Fruit fly (Drosophila melanogaster) whole organism, pupa: Measurements from ENCODE around the gene Kr-h1.

ENCODE experiments used
- CG10348 ChIP-seq: fragments of 200-800 bp; sonication (Bioruptor generic); IDR thresholded peaks from 2 replicates; pipeline ENCODE4 v1.3.6; 2022; ENCODE audit warnings: missing biosample characterization, missing genetic modification characterization
- CG12605 ChIP-seq: fragments of 200-800 bp; sonication (Bioruptor generic); IDR thresholded peaks from 2 replicates; pipeline ENCODE4 v1.3.6; 2022; ENCODE audit warnings: missing biosample characterization, missing genetic modification characterization
- CG13204 ChIP-seq: fragments of 200-800 bp; sonication (Bioruptor generic); optimal IDR thresholded peaks from 2 replicates; lab custom pipeline; 2018; ENCODE audit warnings: missing biosample characterization, mild to moderate bottlenecking, missing genetic modification characterization, moderate library complexity
- CG14655 ChIP-seq: fragments of 200-800 bp; sonication (Bioruptor generic); optimal IDR thresholded peaks from 3 replicates; lab custom pipeline; 2017; ENCODE audit warnings: mild to moderate bottlenecking, missing biosample characterization, missing genetic modification reagents, missing genetic modification characterization
- CG15710 ChIP-seq: fragments of 200-800 bp; sonication (Bioruptor generic); optimal IDR thresholded peaks from 2 replicates; lab custom pipeline; 2018; ENCODE audit warnings: missing biosample characterization, mild to moderate bottlenecking, missing genetic modification characterization, moderate library complexity
- CG17806 ChIP-seq: fragments of 200-800 bp; sonication (Bioruptor generic); optimal IDR thresholded peaks from 2 replicates; lab custom pipeline; 2018; ENCODE audit warnings: missing biosample characterization, mild to moderate bottlenecking, missing genetic modification characterization, moderate library complexity
- CG32121 ChIP-seq: fragments of 200-800 bp; sonication (Bioruptor generic); IDR thresholded peaks from 2 replicates; pipeline ENCODE4 v1.3.6; 2022; ENCODE audit warnings: missing biosample characterization, missing genetic modification characterization
- CG34367 ChIP-seq: fragments of 200-800 bp; sonication (Bioruptor generic); optimal IDR thresholded peaks from 2 replicates; lab custom pipeline; 2018; ENCODE audit warnings: missing biosample characterization, mild to moderate bottlenecking, missing genetic modification characterization
- CG4496 ChIP-seq: fragments of 200-800 bp; sonication (Bioruptor generic); IDR thresholded peaks from 3 replicates; pipeline ENCODE4 v1.3.6; 2022; ENCODE audit warnings: missing biosample characterization, missing genetic modification characterization
- CG8159 ChIP-seq: fragments of 200-800 bp; sonication (Bioruptor generic); optimal IDR thresholded peaks from 3 replicates; lab custom pipeline; 2018; ENCODE audit warnings: missing biosample characterization, mild to moderate bottlenecking, missing genetic modification characterization, moderate library complexity
- CG8301 ChIP-seq: fragments of 200-800 bp; sonication (Bioruptor generic); optimal IDR thresholded peaks from 2 replicates; lab custom pipeline; 2018; ENCODE audit warnings: missing biosample characterization, mild to moderate bottlenecking, missing genetic modification characterization
- CG9948 ChIP-seq: fragments of 200-800 bp; sonication (Bioruptor generic); optimal IDR thresholded peaks from 2 replicates; lab custom pipeline; 2018; ENCODE audit warnings: missing biosample characterization, mild to moderate bottlenecking, missing genetic modification characterization, moderate library complexity
- D1 ChIP-seq: fragments of 200-800 bp; sonication (Bioruptor generic); optimal IDR thresholded peaks from 2 replicates; lab custom pipeline; 2018; ENCODE audit warnings: missing biosample characterization, mild to moderate bottlenecking, missing genetic modification characterization, moderate library complexity
- EcR ChIP-seq: fragments of 200-800 bp; sonication (Bioruptor generic); optimal IDR thresholded peaks from 3 replicates; lab custom pipeline; 2019; ENCODE audit warnings: missing biosample characterization, missing genetic modification characterization, mild to moderate bottlenecking, moderate library complexity, missing genetic modification reagents
- Ets98B ChIP-seq: fragments of 200-800 bp; sonication (Bioruptor generic); IDR thresholded peaks from 2 replicates; pipeline ENCODE4 v1.3.6; 2022; ENCODE audit warnings: missing biosample characterization, missing genetic modification characterization
- Pif1A ChIP-seq: fragments of 200-800 bp; sonication (Bioruptor generic); optimal IDR thresholded peaks from 3 replicates; lab custom pipeline; 2016; ENCODE audit warnings: missing biosample characterization, missing genetic modification characterization
- Pif1B ChIP-seq: fragments of 200-800 bp; sonication (Bioruptor generic); optimal IDR thresholded peaks from 3 replicates; lab custom pipeline; 2016; ENCODE audit warnings: missing biosample characterization, missing genetic modification characterization
- Snoo ChIP-seq: fragments of 200-800 bp; sonication (Bioruptor generic); optimal IDR thresholded peaks from 3 replicates; lab custom pipeline; 2017; ENCODE audit warnings: missing biosample characterization, mild to moderate bottlenecking, missing genetic modification characterization, inconsistent platforms
- fd96Ca ChIP-seq: fragments of 200-800 bp; sonication (Bioruptor generic); IDR thresholded peaks from 3 replicates; pipeline ENCODE4 v1.3.6; 2022; ENCODE audit warnings: missing biosample characterization, missing genetic modification characterization
- gl ChIP-seq: fragments of 200-800 bp; sonication (Bioruptor generic); optimal IDR thresholded peaks from 2 replicates; lab custom pipeline; 2018; ENCODE audit warnings: missing biosample characterization, mild to moderate bottlenecking, missing genetic modification characterization
- rn ChIP-seq: fragments of 200-800 bp; sonication (Bioruptor generic); IDR thresholded peaks from 2 replicates; pipeline ENCODE4 v1.3.6; 2022; ENCODE audit warnings: missing biosample characterization, missing genetic modification characterization

Kr-h1 gene

dm6 chr2L:6068544-6069251, 13.7 kb upstream of the Kr-h1 start, which contains the start of the genes CG9150 and Pfdn1:
TSS of gene CG9150 (minus strand) at chr2L:6068594.
TSS of gene Pfdn1 (plus strand) at chr2L:6069079.
- TF ChIP-seq Ets98B (GFP tag; lab: Robert Waterston, UW) (peak; percentile 18; the same call in 1 of the 2 replicates), CG8301 (tag; lab: Kevin White, UChicago) (no peak), CG13204 (GFP tag; lab: Kevin White, UChicago) (no peak), CG4496 (GFP tag; lab: Robert Waterston, UW) (0 out of 3 replicates have a peak, but pooled peaks have one; percentile 19)

- no peak for TF ChIP-seq CG13204 (GFP tag; lab: Kevin White, UChicago)
- peak; percentile 58; the same call in 1 of the 2 replicates for TF ChIP-seq Ets98B (GFP tag; lab: Robert Waterston, UW)
- 0 out of 2 replicates have a peak, but pooled peaks have one; percentile 34 for TF ChIP-seq CG32121
- no peak for TF ChIP-seq D1 (tag; lab: Kevin White, UChicago)
- peak; percentile 36; the same call in 1 of the 2 replicates for TF ChIP-seq rn (GFP tag; lab: Robert Waterston, UW)
- TF ChIP-seq CG9948 = peak; percentile 22
- TF ChIP-seq Snoo (tag; lab: Kevin White, UChicago) = peak; percentile 49
- no peak for TF ChIP-seq CG14655 (GFP tag; lab: Kevin White, UChicago)
- TF ChIP-seq CG17806 (tag; lab: Kevin White, UChicago) = peak; percentile 33
- peak; percentile 50 for TF ChIP-seq CG8301 (tag; lab: Kevin White, UChicago)
- no peak for TF ChIP-seq EcR (GFP tag; lab: Kevin White, UChicago)
- no peak for TF ChIP-seq CG8159 (tag; lab: Kevin White, UChicago)
- TF ChIP-seq gl (tag; lab: Kevin White, UChicago) = no peak
- peak; percentile 56; the same call in 1 of the 3 replicates for TF ChIP-seq fd96Ca (GFP tag; lab: Robert Waterston, UW)
- peak; percentile 50 for TF ChIP-seq CG15710
- no peak for TF ChIP-seq CG10348
- peak; percentile 18 for TF ChIP-seq CG34367 (tag; lab: Kevin White, UChicago)
- TF ChIP-seq Pif1B (GFP tag; lab: Kevin White, UChicago) = no peak
- TF ChIP-seq CG12605 (GFP tag; lab: Robert Waterston, UW) = 0 out of 2 replicates have a peak, but pooled peaks have one; percentile 33
- peak; percentile 76 for TF ChIP-seq CG4496 (GFP tag; lab: Robert Waterston, UW)
- TF ChIP-seq Pif1A (GFP tag; lab: Kevin White, UChicago) = no peak
Measured at dm6 chr2L:6070656-6071231, 11.7 kb upstream of the Kr-h1 start, which contains the start of the genes CG9154 and Kr-h2. TSS of gene CG9154 (minus strand) at chr2L:6070686. TSS of gene Kr-h2 (plus strand) at chr2L:6070990.

dm6 chr2L:6072124-6072523, 10.3 kb upstream of the Kr-h1 start:
- TF ChIP-seq CG17806 (tag; lab: Kevin White, UChicago) (no peak), EcR (GFP tag; lab: Kevin White, UChicago) (no peak), CG32121 (no peak), Pif1B (GFP tag; lab: Kevin White, UChicago) (no peak), CG13204 (GFP tag; lab: Kevin White, UChicago) (no peak), CG8159 (tag; lab: Kevin White, UChicago) (no peak), CG9948 (no peak), CG4496 (GFP tag; lab: Robert Waterston, UW) (no peak), Snoo (tag; lab: Kevin White, UChicago) (no peak), Ets98B (GFP tag; lab: Robert Waterston, UW) (no peak), CG15710 (no peak), gl (tag; lab: Kevin White, UChicago) (no peak), rn (GFP tag; lab: Robert Waterston, UW) (no peak), D1 (tag; lab: Kevin White, UChicago) (no peak), fd96Ca (GFP tag; lab: Robert Waterston, UW) (no peak), CG34367 (tag; lab: Kevin White, UChicago) (no peak)

- TF ChIP-seq Pif1A (GFP tag; lab: Kevin White, UChicago) (no peak), EcR (GFP tag; lab: Kevin White, UChicago) (no peak), CG9948 (no peak), CG8301 (tag; lab: Kevin White, UChicago) (no peak), CG10348 (no peak), Pif1B (GFP tag; lab: Kevin White, UChicago) (no peak), CG13204 (GFP tag; lab: Kevin White, UChicago) (no peak), rn (GFP tag; lab: Robert Waterston, UW) (no peak), CG32121 (no peak), CG15710 (no peak), CG8159 (tag; lab: Kevin White, UChicago) (no peak), fd96Ca (GFP tag; lab: Robert Waterston, UW) (no peak), CG12605 (GFP tag; lab: Robert Waterston, UW) (no peak), Ets98B (GFP tag; lab: Robert Waterston, UW) (no peak), D1 (tag; lab: Kevin White, UChicago) (no peak), CG34367 (tag; lab: Kevin White, UChicago) (no peak), CG4496 (GFP tag; lab: Robert Waterston, UW) (no peak), CG17806 (tag; lab: Kevin White, UChicago) (no peak), Snoo (tag; lab: Kevin White, UChicago) (no peak), gl (tag; lab: Kevin White, UChicago) (no peak)
Measured at dm6 chr2L:6073894-6074293, 8.5 kb upstream of the Kr-h1 start.

- TF ChIP-seq Pif1A (GFP tag; lab: Kevin White, UChicago) (no peak), EcR (GFP tag; lab: Kevin White, UChicago) (peak; percentile 4), Pif1B (GFP tag; lab: Kevin White, UChicago) (no peak)
Measured at dm6 chr2L:6074314-6074713, 8.1 kb upstream of the Kr-h1 start.
